Worm (Caenorhabditis elegans): Measurements from ENCODE around the gene C18E9.8.
A peak's percentile ranks its signal among the peaks of the same experiment; 100 is the strongest.

C18E9.8 gene

DNA sequence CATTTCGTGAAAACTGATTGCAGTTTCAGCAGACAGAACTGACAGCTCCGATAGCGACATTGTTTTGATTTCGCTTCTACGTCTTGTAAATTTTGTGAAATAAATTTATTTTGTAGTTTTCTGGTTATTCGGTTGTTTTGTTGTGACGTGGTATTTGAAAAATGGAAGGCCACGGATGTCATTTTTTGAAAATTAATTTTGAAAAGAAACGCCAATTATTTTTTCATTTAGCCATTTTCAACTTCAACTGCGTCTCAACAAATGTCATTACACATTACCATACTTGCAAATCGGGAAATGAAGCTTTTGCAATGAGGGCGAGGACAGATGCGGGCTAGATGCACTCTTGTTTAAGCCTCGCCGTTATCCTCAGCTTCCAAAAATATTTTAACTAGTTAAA, at the start of gene C18E9.8:
Gene C18E9.8 (minus strand): TSS at position 101 of the 400 bp plus-strand sequence.
- TF ChIP-seq hmg-11 (tag; optimal IDR thresholded peaks at IDR 0.05) (no peak), elt-2 (tag; optimal IDR thresholded peaks at IDR 0.05) (peak; percentile 36), skn-1 (tag; optimal IDR thresholded peaks at IDR 0.05) (no peak)

DNA sequence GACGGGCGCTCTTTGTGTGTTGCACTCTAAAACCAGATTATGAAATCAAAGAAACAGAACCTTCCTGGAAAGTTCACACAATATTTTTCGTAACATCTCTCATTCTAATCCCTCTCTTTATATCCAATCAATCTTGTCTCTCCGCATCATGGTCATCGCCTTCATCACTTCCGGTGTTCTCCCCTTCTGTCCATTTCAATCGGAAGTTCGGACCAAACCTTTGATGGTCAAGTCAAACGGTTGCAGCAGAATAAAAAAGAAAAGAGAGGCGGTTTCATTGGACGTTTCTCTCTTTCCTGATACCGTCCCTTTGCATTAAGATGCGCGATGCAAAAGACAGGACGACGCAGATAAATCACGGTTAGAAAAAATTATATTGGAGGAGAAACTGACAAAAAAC, 45.2 kb upstream of the C18E9.8 start:
- TF ChIP-seq mdl-1 (tag; optimal IDR thresholded peaks at IDR 0.05) (no peak), nhr-28 (tag; optimal IDR thresholded peaks at IDR 0.05) (no peak), snpc-4 (tag; optimal IDR thresholded peaks at IDR 0.05) (no peak), ceh-82 (tag; optimal IDR thresholded peaks at IDR 0.05) (no peak), nhr-25 (tag; optimal IDR thresholded peaks at IDR 0.05) (peak; percentile 11), nhr-23 (tag; optimal IDR thresholded peaks at IDR 0.05) (peak; percentile 27), lin-15B (tag; optimal IDR thresholded peaks at IDR 0.05) (no peak), ceh-9 (tag; optimal IDR thresholded peaks at IDR 0.05) (no peak)

DNA sequence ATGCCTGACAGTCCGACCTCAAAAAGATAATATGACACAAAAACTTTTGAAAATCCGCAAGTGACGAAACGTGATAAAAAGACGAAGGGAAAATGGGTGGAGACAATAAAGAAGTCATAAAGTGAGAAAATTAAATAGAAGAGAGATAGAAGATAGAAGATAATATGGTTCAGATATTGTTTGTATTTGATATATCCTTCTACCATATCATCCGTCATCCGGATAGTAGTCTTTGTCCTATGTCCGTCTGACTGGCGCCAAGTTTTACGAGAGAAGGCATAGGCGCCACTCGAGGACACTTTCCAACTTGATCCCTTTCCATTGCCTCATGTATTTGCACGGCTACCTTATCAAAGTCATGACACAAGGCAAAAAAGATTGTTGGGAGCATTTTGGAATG, 44.0 kb upstream of the C18E9.8 start:
- TF ChIP-seq unc-62 (GFP tag; optimal IDR thresholded peaks at IDR 0.05) (no peak), nhr-23 (tag; optimal IDR thresholded peaks at IDR 0.05) (peak; percentile 57)

DNA sequence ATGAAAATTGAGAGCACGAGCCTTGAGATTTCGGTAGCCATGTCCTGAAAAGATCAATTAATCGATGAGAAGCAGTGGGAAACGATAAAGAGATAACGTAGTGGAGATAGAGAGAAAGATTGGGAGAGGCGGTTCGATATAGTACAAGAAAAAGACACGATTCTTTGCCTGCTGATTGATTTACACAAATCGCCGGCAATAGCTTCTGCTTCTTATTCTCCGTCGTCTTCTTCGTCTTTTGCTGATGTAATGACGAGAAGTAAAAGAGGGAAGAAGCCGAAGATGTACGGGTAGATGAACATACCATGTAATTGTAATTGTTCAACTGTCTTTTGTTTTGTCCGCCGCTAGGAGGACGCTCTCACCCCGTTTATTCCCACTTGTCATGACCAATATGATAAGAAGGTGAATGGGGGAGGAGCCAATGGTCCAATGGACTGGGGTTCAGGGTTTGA, 41.4 kb upstream of the C18E9.8 start, which contains the start of gene F37B12.1:
Gene F37B12.1 (minus strand): TSS at position 51 of the 455 bp plus-strand sequence.
- TF ChIP-seq ama-1 (optimal IDR thresholded peaks at IDR 0.05) = peak; percentile 2
- no peak for TF ChIP-seq nhr-28 (tag; optimal IDR thresholded peaks at IDR 0.05)
- no peak for TF ChIP-seq nhr-76 (tag; optimal IDR thresholded peaks at IDR 0.05)

DNA sequence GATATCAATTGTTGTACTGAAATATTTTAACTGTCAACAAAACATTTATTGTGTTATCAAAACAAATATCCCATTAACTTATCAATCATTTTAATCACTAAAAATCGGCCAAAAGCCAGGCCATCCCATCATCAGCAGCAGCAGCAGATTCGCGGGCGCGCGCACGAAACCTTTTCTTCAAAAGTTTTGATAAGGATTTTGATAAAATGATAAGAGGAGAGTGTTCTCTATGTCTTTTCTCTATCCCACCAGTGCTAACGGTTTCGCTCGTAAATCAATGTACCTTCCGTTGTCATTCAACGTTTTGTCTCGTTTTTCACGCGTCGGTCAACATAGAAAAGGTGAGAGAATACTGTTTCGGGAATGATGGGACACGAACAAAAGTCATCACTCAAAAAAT, 40.2 kb upstream of the C18E9.8 start:
- TF ChIP-seq nhr-23 (tag; optimal IDR thresholded peaks at IDR 0.05) (peak; percentile 24), fkh-2 (tag; optimal IDR thresholded peaks at IDR 0.05) (no peak), elt-3 (tag; optimal IDR thresholded peaks at IDR 0.05) (peak in 2 of 3 experiments; percentile 83 to 93), nhr-43 (tag; optimal IDR thresholded peaks at IDR 0.05; ENCODE audit: poor library complexity, severe bottlenecking) (peak; percentile 35), nhr-76 (tag; optimal IDR thresholded peaks at IDR 0.05) (no peak), R02D3.7 (tag; optimal IDR thresholded peaks at IDR 0.05) (no peak)

DNA sequence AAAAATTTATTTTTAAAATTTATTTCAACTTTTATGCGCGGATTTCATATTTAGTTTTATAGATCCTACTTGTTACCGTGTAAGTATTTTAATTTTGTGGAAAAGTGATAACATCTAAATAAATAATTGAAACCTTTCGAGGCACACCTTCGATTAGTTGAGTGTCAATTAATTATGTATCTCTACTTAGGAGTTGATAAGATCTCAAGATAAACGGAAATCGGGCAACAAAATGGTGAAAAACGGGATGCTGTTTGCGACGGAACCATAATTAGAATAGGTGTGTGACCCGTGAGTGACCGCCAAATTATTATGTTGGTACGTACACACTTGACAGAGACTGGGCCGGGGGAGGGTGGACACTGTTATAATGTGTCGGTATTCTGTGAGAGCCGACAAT, 38.5 kb upstream of the C18E9.8 start:
- TF ChIP-seq zag-1 (tag; optimal IDR thresholded peaks at IDR 0.05) = no peak
- TF ChIP-seq ama-1 (optimal IDR thresholded peaks at IDR 0.05) = peak; percentile 21

DNA sequence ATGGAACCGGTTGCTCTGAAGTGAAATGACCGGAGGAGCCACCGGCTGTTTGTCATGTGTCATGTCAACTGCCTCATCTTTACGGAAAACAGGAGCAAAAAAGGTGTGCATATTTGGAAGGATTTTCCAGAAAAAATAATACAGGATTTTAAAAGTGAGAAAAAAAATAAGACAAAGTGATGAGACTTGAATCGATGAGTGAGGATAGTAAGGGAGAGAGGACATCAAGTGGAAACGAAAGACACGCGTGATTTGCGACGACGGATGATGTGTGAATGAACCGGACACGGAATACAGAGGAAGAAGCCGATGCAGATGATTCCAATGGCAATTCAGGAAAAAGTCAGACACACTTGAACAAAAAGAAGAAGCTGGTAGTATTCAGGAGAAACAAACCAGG, 36.5 kb upstream of the C18E9.8 start:
- TF ChIP-seq ceh-28 (tag; optimal IDR thresholded peaks at IDR 0.05) (no peak), aly-2 (tag; optimal IDR thresholded peaks at IDR 0.05) (no peak), ceh-16 (tag; optimal IDR thresholded peaks at IDR 0.05) (no peak), nhr-77 (tag; optimal IDR thresholded peaks at IDR 0.05) (no peak), pha-4 (tag; optimal IDR thresholded peaks at IDR 0.05) (no peak), egl-5 (tag; optimal IDR thresholded peaks at IDR 0.05) (no peak), nhr-67 (tag; optimal IDR thresholded peaks at IDR 0.05) (no peak), unc-62 (GFP tag; optimal IDR thresholded peaks at IDR 0.05) (no peak), ceh-9 (tag; optimal IDR thresholded peaks at IDR 0.05) (no peak)

DNA sequence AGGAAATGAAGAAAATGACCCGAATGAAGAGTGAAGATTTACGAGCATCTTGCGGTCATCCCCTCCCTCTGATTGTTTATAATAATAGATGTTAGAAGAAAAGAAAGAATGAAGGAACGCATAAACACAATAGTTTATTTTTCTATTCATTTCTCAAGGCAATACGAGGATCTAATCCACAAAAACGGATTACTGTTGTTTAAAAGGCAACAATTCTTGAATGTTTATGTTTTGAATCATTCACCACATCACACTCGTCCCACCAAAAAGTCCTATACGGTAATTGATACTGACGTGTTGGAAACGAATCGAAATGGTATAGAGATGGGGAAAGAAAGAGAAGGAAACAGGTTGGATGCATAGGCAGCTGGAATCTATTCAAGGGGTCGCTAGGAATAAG, 33.8 kb upstream of the C18E9.8 start:
- TF ChIP-seq nhr-43 (tag; optimal IDR thresholded peaks at IDR 0.05; ENCODE audit: poor library complexity, severe bottlenecking) (no peak), ceh-9 (tag; optimal IDR thresholded peaks at IDR 0.05) (no peak), lin-39 (tag; optimal IDR thresholded peaks at IDR 0.05) (no peak), unc-39 (tag; optimal IDR thresholded peaks at IDR 0.05) (no peak), elt-2 (tag; optimal IDR thresholded peaks at IDR 0.05) (no peak), eor-1 (tag; optimal IDR thresholded peaks at IDR 0.05) (no peak), skn-1 (tag; optimal IDR thresholded peaks at IDR 0.05) (no peak), fkh-10 (GFP tag; optimal IDR thresholded peaks at IDR 0.05) (no peak), R02D3.7 (tag; optimal IDR thresholded peaks at IDR 0.05) (no peak), nhr-28 (tag; optimal IDR thresholded peaks at IDR 0.05) (no peak), nhr-25 (tag; optimal IDR thresholded peaks at IDR 0.05) (no peak), zag-1 (tag; optimal IDR thresholded peaks at IDR 0.05) (no peak), nhr-23 (tag; optimal IDR thresholded peaks at IDR 0.05) (no peak), elt-1 (tag; optimal IDR thresholded peaks at IDR 0.05) (no peak), nhr-11 (tag; optimal IDR thresholded peaks at IDR 0.05) (no peak), nhr-67 (tag; optimal IDR thresholded peaks at IDR 0.05) (no peak), ama-1 (optimal IDR thresholded peaks at IDR 0.05) (no peak), unc-62 (GFP tag; optimal IDR thresholded peaks at IDR 0.05) (no peak), ceh-82 (tag; optimal IDR thresholded peaks at IDR 0.05) (no peak), egl-5 (tag; optimal IDR thresholded peaks at IDR 0.05) (no peak)
